Worm (Caenorhabditis elegans): ENCODE measurements around the gene sbsp-1.

sbsp-1 gene

ce11 chrIII:10813886-10814285 is 18.9 kb upstream of the sbsp-1 start:
- TF ChIP-seq ceh-30 (tag; optimal IDR thresholded peaks at IDR 0.05) (no peak), nhr-11 (tag; optimal IDR thresholded peaks at IDR 0.05) (no peak), fkh-10 (GFP tag; optimal IDR thresholded peaks at IDR 0.05) (no peak), ceh-2 (tag; optimal IDR thresholded peaks at IDR 0.05) (no peak)

- no peak for TF ChIP-seq gmeb-2 (tag; optimal IDR thresholded peaks at IDR 0.05)
Measured at ce11 chrIII:10815199-10815598, 17.5 kb upstream of the sbsp-1 start.

- TF ChIP-seq ceh-18 (tag; optimal IDR thresholded peaks at IDR 0.05): peak; percentile 89
- TF ChIP-seq unc-55 (GFP tag; optimal IDR thresholded peaks at IDR 0.05): peak; percentile 2
- TF ChIP-seq tbx-7 (tag; optimal IDR thresholded peaks at IDR 0.05): no peak
- no peak for TF ChIP-seq K02D7.2 (tag; optimal IDR thresholded peaks at IDR 0.05)
Measured at ce11 chrIII:10816045-10816444, 16.7 kb upstream of the sbsp-1 start.

ce11 chrIII:10816800-10817418 is 15.8 kb upstream of the sbsp-1 start, which contains the start of gene sca-1:
TSS of gene sca-1 (minus strand) at chrIII:10816850.
- TF ChIP-seq syd-9 (tag; optimal IDR thresholded peaks at IDR 0.05) (no peak), elt-2 (tag; optimal IDR thresholded peaks at IDR 0.05) (no peak), odd-2 (tag; optimal IDR thresholded peaks at IDR 0.05) (no peak), ama-1 (optimal IDR thresholded peaks at IDR 0.05) (no peak), ztf-16 (tag; optimal IDR thresholded peaks at IDR 0.05) (peak; percentile 0), ceh-34 (tag; optimal IDR thresholded peaks at IDR 0.05) (peak; percentile 32), zip-5 (tag; optimal IDR thresholded peaks at IDR 0.05) (no peak), ref-2 (tag; optimal IDR thresholded peaks at IDR 0.05) (no peak), lim-6 (tag; optimal IDR thresholded peaks at IDR 0.05) (no peak), ceh-18 (tag; optimal IDR thresholded peaks at IDR 0.05) (peak; percentile 86), unc-42 (tag; optimal IDR thresholded peaks at IDR 0.05) (no peak)

- no peak for TF ChIP-seq hlh-6 (tag; optimal IDR thresholded peaks at IDR 0.05)
- TF ChIP-seq gmeb-2 (tag; optimal IDR thresholded peaks at IDR 0.05): no peak
- peak; percentile 21 for TF ChIP-seq C08G9.2 (tag; optimal IDR thresholded peaks at IDR 0.05)
- no peak for TF ChIP-seq sdc-2 (tag; optimal IDR thresholded peaks at IDR 0.05)
- peak; percentile 44 for TF ChIP-seq ceh-48 (tag; optimal IDR thresholded peaks at IDR 0.05)
- TF ChIP-seq nfya-1 (tag; optimal IDR thresholded peaks at IDR 0.05): peak; percentile 43
- TF ChIP-seq ceh-31 (tag; optimal IDR thresholded peaks at IDR 0.05): peak; percentile 70
- TF ChIP-seq ceh-45 (GFP tag; IDR thresholded peaks at IDR 0.05): no peak
- no peak for TF ChIP-seq hlh-8 (tag; optimal IDR thresholded peaks at IDR 0.05)
- no peak for TF ChIP-seq C38D4.7 (GFP tag; optimal IDR thresholded peaks at IDR 0.05)
- TF ChIP-seq ama-1 (optimal IDR thresholded peaks at IDR 0.05): no peak
- TF ChIP-seq ceh-22 (tag; optimal IDR thresholded peaks at IDR 0.05): no peak
- TF ChIP-seq unc-86 (tag; optimal IDR thresholded peaks at IDR 0.05): peak; percentile 18
- no peak for TF ChIP-seq tbx-7 (tag; optimal IDR thresholded peaks at IDR 0.05)
- no peak for TF ChIP-seq elt-4 (tag; optimal IDR thresholded peaks at IDR 0.05)
- peak; percentile 8 for TF ChIP-seq ceh-14 (tag; optimal IDR thresholded peaks at IDR 0.05)
- TF ChIP-seq ceh-6 (GFP tag; optimal IDR thresholded peaks at IDR 0.05): no peak
- no peak for TF ChIP-seq zip-5 (tag; optimal IDR thresholded peaks at IDR 0.05)
- peak; percentile 53 for TF ChIP-seq ztf-16 (tag; optimal IDR thresholded peaks at IDR 0.05)
- TF ChIP-seq npax-4 (tag; optimal IDR thresholded peaks at IDR 0.05): no peak
- TF ChIP-seq fkh-10 (GFP tag; optimal IDR thresholded peaks at IDR 0.05): no peak
- no peak for TF ChIP-seq eyg-1 (tag; optimal IDR thresholded peaks at IDR 0.05)
- TF ChIP-seq ttx-3 (tag; optimal IDR thresholded peaks at IDR 0.05): no peak
- TF ChIP-seq pros-1 (tag; optimal IDR thresholded peaks at IDR 0.05): no peak
- TF ChIP-seq odd-2 (tag; optimal IDR thresholded peaks at IDR 0.05): no peak
- TF ChIP-seq nhr-232 (tag; optimal IDR thresholded peaks at IDR 0.05): peak; percentile 9
- TF ChIP-seq rnt-1 (tag; optimal IDR thresholded peaks at IDR 0.05): peak; percentile 6
- no peak for TF ChIP-seq pha-4 (tag; optimal IDR thresholded peaks at IDR 0.05)
- no peak for TF ChIP-seq K02D7.2 (tag; optimal IDR thresholded peaks at IDR 0.05)
- TF ChIP-seq pat-9 (tag; optimal IDR thresholded peaks at IDR 0.05): no peak
- no peak for TF ChIP-seq unc-42 (tag; optimal IDR thresholded peaks at IDR 0.05)
- peak; percentile 18 for TF ChIP-seq elt-2 (tag; optimal IDR thresholded peaks at IDR 0.05)
- peak; percentile 63 for TF ChIP-seq ceh-30 (tag; optimal IDR thresholded peaks at IDR 0.05)
- TF ChIP-seq unc-3 (GFP tag; conservative IDR thresholded peaks at IDR 0.05): no peak
- no peak for TF ChIP-seq unc-3 (tag; optimal IDR thresholded peaks at IDR 0.05)
- no peak for TF ChIP-seq che-1 (tag; optimal IDR thresholded peaks at IDR 0.05)
Measured at ce11 chrIII:10818364-10818763, 14.4 kb upstream of the sbsp-1 start.
